Fruit fly (Drosophila melanogaster): ENCODE measurements around the gene CG11373.

CG11373 gene

dm6 chr3R:5998235-5998666, 37.5 kb upstream of the CG11373 start (continued):
- TF ChIP-seq Hmx (GFP tag; optimal IDR thresholded peaks at IDR 0.05) (no peak), trem (tag; optimal IDR thresholded peaks at IDR 0.05) (no peak), CG42726 (GFP tag; IDR thresholded peaks at IDR 0.05; ENCODE audit: partially characterized antibody) (no peak), CG12744 (GFP tag; optimal IDR thresholded peaks at IDR 0.05) (no peak), fd3F (GFP tag; optimal IDR thresholded peaks at IDR 0.05) (peak; percentile 16), C15 (GFP tag; IDR thresholded peaks at IDR 0.05) (no peak), grau (tag; optimal IDR thresholded peaks at IDR 0.05) (peak; percentile 67), Gug (GFP tag; IDR thresholded peaks at IDR 0.05) (no peak), cato (GFP tag; optimal IDR thresholded peaks at IDR 0.05; ENCODE audit: borderline replicate concordance) (no peak), CG3407 (GFP tag; optimal IDR thresholded peaks at IDR 0.05) (no peak), peb (GFP tag; IDR thresholded peaks at IDR 0.05) (no peak), CG14965 (GFP tag; optimal IDR thresholded peaks at IDR 0.05; ENCODE audit: borderline replicate concordance) (no peak), CG31441 (GFP tag; IDR thresholded peaks at IDR 0.05) (peak; percentile 67), CG3281 (GFP tag; optimal IDR thresholded peaks at IDR 0.05) (peak; percentile 46), Dll (GFP tag; IDR thresholded peaks at IDR 0.05; ENCODE audit: partially characterized antibody) (no peak), ro (GFP tag; IDR thresholded peaks at IDR 0.05) (no peak), CG10321 (GFP tag; IDR thresholded peaks at IDR 0.05) (no peak), jing (GFP tag; optimal IDR thresholded peaks at IDR 0.05) (no peak), corto (GFP tag; optimal IDR thresholded peaks at IDR 0.05) (no peak), Rfx (GFP tag; IDR thresholded peaks at IDR 0.05) (0 out of 2 replicates have a peak, but pooled peaks have one; percentile 17), Stat92E (GFP tag; optimal IDR thresholded peaks at IDR 0.05) (no peak), CG2875 (GFP tag; optimal IDR thresholded peaks at IDR 0.05) (peak; percentile 11), dmrt11E (tag; optimal IDR thresholded peaks at IDR 0.05) (peak; percentile 6), gcm (GFP tag; optimal IDR thresholded peaks at IDR 0.05) (no peak), klu (GFP tag; IDR thresholded peaks at IDR 0.05) (no peak), CG7839 (tag; optimal IDR thresholded peaks at IDR 0.05) (peak; percentile 67), Doc3 (GFP tag; IDR thresholded peaks at IDR 0.05; ENCODE audit: partially characterized antibody) (no peak), dysf (GFP tag; IDR thresholded peaks at IDR 0.05) (peak; percentile 60; the same call in 2 of the 3 replicates), abd-A (tag; optimal IDR thresholded peaks at IDR 0.05) (no peak), repo (GFP tag; optimal IDR thresholded peaks at IDR 0.05) (peak; percentile 4), insv (GFP tag; optimal IDR thresholded peaks at IDR 0.05) (no peak), oc (tag; optimal IDR thresholded peaks at IDR 0.05) (no peak), sqz (GFP tag; optimal IDR thresholded peaks at IDR 0.05) (no peak), Oli (tag; optimal IDR thresholded peaks at IDR 0.05) (peak; percentile 73), CG17328 (GFP tag; IDR thresholded peaks at IDR 0.05) (no peak), gfzf (GFP tag; optimal IDR thresholded peaks at IDR 0.05) (no peak), PHDP (tag; optimal IDR thresholded peaks at IDR 0.05) (peak; percentile 62), CrebB (tag; optimal IDR thresholded peaks at IDR 0.05) (no peak), ara (GFP tag; IDR thresholded peaks at IDR 0.05) (no peak), sisA (GFP tag; IDR thresholded peaks at IDR 0.05) (no peak), mam (GFP tag; optimal IDR thresholded peaks at IDR 0.05) (peak; percentile 60), CG5245 (GFP tag; optimal IDR thresholded peaks at IDR 0.05) (no peak), CG1832 (GFP tag; optimal IDR thresholded peaks at IDR 0.05) (no peak), jumu (GFP tag; optimal IDR thresholded peaks at IDR 0.05) (no peak), ase (GFP tag; IDR thresholded peaks at IDR 0.05) (no peak), CG30431 (GFP tag; optimal IDR thresholded peaks at IDR 0.05) (peak; percentile 9), Asciz (GFP tag; optimal IDR thresholded peaks at IDR 0.05) (peak; percentile 36), Hr51 (GFP tag; optimal IDR thresholded peaks at IDR 0.05) (peak in 1 of 2 experiments; percentile 76), CG8359 (GFP tag; optimal IDR thresholded peaks at IDR 0.05; ENCODE audit: borderline replicate concordance) (no peak), CkIIα-i1 (GFP tag; IDR thresholded peaks at IDR 0.05) (no peak)

Data from whole organism, embryonic.